Fruit fly (Drosophila melanogaster): Measurements from ENCODE around the gene pins.
A peak's percentile ranks its signal among the peaks of the same experiment; 100 is the strongest.

Gene pins

DNA sequence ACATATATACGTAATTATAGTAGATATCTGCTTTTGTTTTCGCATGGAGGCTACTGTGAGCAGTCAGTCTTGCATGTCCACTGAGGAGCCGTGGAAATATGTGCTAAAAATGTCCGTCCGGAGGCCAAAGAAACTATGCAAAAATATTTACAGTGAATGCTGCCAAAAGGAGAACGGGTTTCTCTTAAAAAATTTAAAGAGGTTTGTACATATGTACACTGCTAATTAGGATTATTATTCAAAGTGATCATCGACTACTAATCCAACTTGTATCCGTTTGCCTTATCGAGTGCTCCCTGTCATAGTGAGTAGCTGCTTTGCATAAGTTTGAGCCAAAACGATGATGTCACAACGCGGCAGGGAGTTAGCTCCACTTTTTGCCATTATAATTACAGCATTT lies 25.7 kb upstream of the pins start (continued):
- TF ChIP-seq CG31365 (tag; optimal IDR thresholded peaks at IDR 0.05): no peak
- TF ChIP-seq onecut (GFP tag; IDR thresholded peaks at IDR 0.05): no peak
- TF ChIP-seq Dek (tag; optimal IDR thresholded peaks at IDR 0.05): no peak
- TF ChIP-seq CG9727 (GFP tag; optimal IDR thresholded peaks at IDR 0.05): peak; percentile 8
- TF ChIP-seq tap (tag; optimal IDR thresholded peaks at IDR 0.05): no peak
- TF ChIP-seq dmrt11E (tag; optimal IDR thresholded peaks at IDR 0.05): no peak
- TF ChIP-seq CG7987 (GFP tag; optimal IDR thresholded peaks at IDR 0.05): no peak
- no peak for TF ChIP-seq CG17186 (GFP tag; optimal IDR thresholded peaks at IDR 0.05)
- TF ChIP-seq lov (optimal IDR thresholded peaks at IDR 0.05): no peak
- TF ChIP-seq lov (GFP tag; IDR thresholded peaks at IDR 0.05): no peak
- no peak for TF ChIP-seq nmo (GFP tag; optimal IDR thresholded peaks at IDR 0.05)
- TF ChIP-seq Opbp (GFP tag; IDR thresholded peaks at IDR 0.05; ENCODE audit: partially characterized antibody): no peak
- TF ChIP-seq CG6272 (GFP tag; IDR thresholded peaks at IDR 0.05): no peak
- no peak for TF ChIP-seq pho (GFP tag; optimal IDR thresholded peaks at IDR 0.05)
- no peak; the same call in 1 of the 2 replicates for TF ChIP-seq Ravus (GFP tag; IDR thresholded peaks at IDR 0.05)
- no peak for TF ChIP-seq insv (GFP tag; optimal IDR thresholded peaks at IDR 0.05)
- no peak for TF ChIP-seq z (GFP tag; IDR thresholded peaks at IDR 0.05)
- TF ChIP-seq Hr39 (optimal IDR thresholded peaks at IDR 0.05): no peak
- no peak for TF ChIP-seq B-H1 (GFP tag; IDR thresholded peaks at IDR 0.05)
- TF ChIP-seq eyg (GFP tag; optimal IDR thresholded peaks at IDR 0.05): no peak
- TF ChIP-seq corto (GFP tag; optimal IDR thresholded peaks at IDR 0.05): no peak
- TF ChIP-seq h (optimal IDR thresholded peaks at IDR 0.05): no peak
- peak; percentile 62 for TF ChIP-seq CG18599 (GFP tag; optimal IDR thresholded peaks at IDR 0.05)
- TF ChIP-seq tio (GFP tag; optimal IDR thresholded peaks at IDR 0.05): no peak
- TF ChIP-seq grau (tag; optimal IDR thresholded peaks at IDR 0.05): peak; percentile 85
- TF ChIP-seq Rx (GFP tag; IDR thresholded peaks at IDR 0.05): no peak
- TF ChIP-seq pnt (GFP tag; optimal IDR thresholded peaks at IDR 0.05): no peak
- TF ChIP-seq lmd (GFP tag; IDR thresholded peaks at IDR 0.05): peak; percentile 63; the same call in 1 of the 2 replicates
- no peak for TF ChIP-seq CG4282 (GFP tag; optimal IDR thresholded peaks at IDR 0.05)
- no peak for TF ChIP-seq gfzf (GFP tag; optimal IDR thresholded peaks at IDR 0.05)
- TF ChIP-seq CG3847 (GFP tag; IDR thresholded peaks at IDR 0.05): peak; percentile 52
- TF ChIP-seq CG31441 (GFP tag; IDR thresholded peaks at IDR 0.05): no peak
- no peak for TF ChIP-seq ac (GFP tag; optimal IDR thresholded peaks at IDR 0.05)
- TF ChIP-seq fd64A (GFP tag; optimal IDR thresholded peaks at IDR 0.05): no peak
- TF ChIP-seq row (GFP tag; IDR thresholded peaks at IDR 0.05): peak; percentile 58
- no peak for TF ChIP-seq exex (tag; optimal IDR thresholded peaks at IDR 0.05)
- peak; percentile 82 for TF ChIP-seq CG9932 (GFP tag; IDR thresholded peaks at IDR 0.05)
- peak; percentile 47 for TF ChIP-seq ind (GFP tag; optimal IDR thresholded peaks at IDR 0.05)
- TF ChIP-seq CG12744 (GFP tag; optimal IDR thresholded peaks at IDR 0.05): no peak
- peak; percentile 22 for TF ChIP-seq PHDP (tag; optimal IDR thresholded peaks at IDR 0.05)
- no peak for TF ChIP-seq CG14860 (GFP tag; IDR thresholded peaks at IDR 0.05; ENCODE audit: partially characterized antibody)
- 0 out of 2 replicates have a peak, but pooled peaks have one; percentile 23 for TF ChIP-seq MBD-R2 (GFP tag; IDR thresholded peaks at IDR 0.05)
- no peak for TF ChIP-seq cg (GFP tag; optimal IDR thresholded peaks at IDR 0.05)
- peak; percentile 42; the same call in 1 of the 2 replicates for TF ChIP-seq seq (GFP tag; IDR thresholded peaks at IDR 0.05)
- peak; percentile 36 for TF ChIP-seq CG2678 (tag; optimal IDR thresholded peaks at IDR 0.05)
- TF ChIP-seq Gug (GFP tag; IDR thresholded peaks at IDR 0.05): peak; percentile 57; the same call in 3 of the 4 replicates
- no peak for TF ChIP-seq CG10274 (GFP tag; optimal IDR thresholded peaks at IDR 0.05)
- TF ChIP-seq chm (GFP tag; IDR thresholded peaks at IDR 0.05): no peak
- no peak for TF ChIP-seq ken (GFP tag; IDR thresholded peaks at IDR 0.05)
- no peak for TF ChIP-seq CG14667 (GFP tag; IDR thresholded peaks at IDR 0.05)
- no peak for TF ChIP-seq C15 (GFP tag; IDR thresholded peaks at IDR 0.05)
- TF ChIP-seq pum (GFP tag; optimal IDR thresholded peaks at IDR 0.05): no peak
- no peak for TF ChIP-seq CG4854 (GFP tag; optimal IDR thresholded peaks at IDR 0.05)

Measured in whole organism, embryonic.